Worm (Caenorhabditis elegans) whole organism, L1 larva: ENCODE results near the gene idpc-6.

Experiments used
- ama-1 ChIP-seq: fragments of 150-350 bp; optimal IDR thresholded peaks from 2 replicates; lab custom pipeline; 2014
- ceh-82 ChIP-seq, 3 experiments: fragments of 150-350 bp in 1 of 3; sonication (generic microtip) in 2 of 3; optimal IDR thresholded peaks; 2 replicates each; lab custom pipeline; 2014 to 2017; ENCODE audit warnings: missing biosample characterization in 3 of 3, missing genetic modification characterization in 3 of 3
- egl-13 ChIP-seq: sonication (generic microtip); optimal IDR thresholded peaks from 2 replicates; lab custom pipeline; 2016; ENCODE audit warnings: missing genotype, missing genetic modification reagents, missing genetic modification characterization, missing compliant biosample characterization
- egl-27 ChIP-seq, 2 experiments: fragments of 150-350 bp in 1 of 2; sonication (generic microtip); optimal IDR thresholded peaks; 3 replicates each; lab custom pipeline; 2017 to 2018; ENCODE audit warnings: missing biosample characterization in 2 of 2, missing genetic modification characterization in 2 of 2, missing genetic modification reagents in 2 of 2
- nhr-11 ChIP-seq: fragments of 150-350 bp; optimal IDR thresholded peaks from 2 replicates; lab custom pipeline; 2014; ENCODE audit warnings: missing biosample characterization, missing genetic modification characterization
- nhr-19 ChIP-seq: fragments of 200-800 bp; sonication (Bioruptor generic); conservative IDR thresholded peaks from 2 replicates; pipeline ENCODE4 v1.3.6; 2022; ENCODE audit warnings: missing genetic modification characterization, missing compliant biosample characterization
- nhr-237 ChIP-seq: fragments of 150-350 bp; optimal IDR thresholded peaks from 2 replicates; lab custom pipeline; 2014; ENCODE audit warnings: missing biosample characterization, missing genetic modification characterization
- pqm-1 ChIP-seq: sonication (generic microtip); optimal IDR thresholded peaks from 3 replicates; lab custom pipeline; 2017; ENCODE audit warnings: missing biosample characterization, missing genetic modification characterization
- skn-1 ChIP-seq: fragments of 150-350 bp; optimal IDR thresholded peaks from 2 replicates; lab custom pipeline; 2014; ENCODE audit warnings: missing biosample characterization, missing genetic modification characterization
- snpc-4 ChIP-seq: fragments of 150-350 bp; optimal IDR thresholded peaks from 2 replicates; lab custom pipeline; 2014; ENCODE audit warnings: missing biosample characterization, missing genetic modification characterization
- unc-62 ChIP-seq: fragments of 150-350 bp; optimal IDR thresholded peaks from 2 replicates; lab custom pipeline; 2014; ENCODE audit warnings: missing biosample characterization, missing genetic modification reagents, missing genetic modification characterization
- ztf-11 ChIP-seq, 2 experiments: sonication (generic microtip); optimal IDR thresholded peaks; 2 replicates each; lab custom pipeline; 2016 to 2017; ENCODE audit warnings: missing genetic modification characterization in 2 of 2, missing biosample characterization in 1 of 2, missing compliant biosample characterization in 1 of 2

DNA sequence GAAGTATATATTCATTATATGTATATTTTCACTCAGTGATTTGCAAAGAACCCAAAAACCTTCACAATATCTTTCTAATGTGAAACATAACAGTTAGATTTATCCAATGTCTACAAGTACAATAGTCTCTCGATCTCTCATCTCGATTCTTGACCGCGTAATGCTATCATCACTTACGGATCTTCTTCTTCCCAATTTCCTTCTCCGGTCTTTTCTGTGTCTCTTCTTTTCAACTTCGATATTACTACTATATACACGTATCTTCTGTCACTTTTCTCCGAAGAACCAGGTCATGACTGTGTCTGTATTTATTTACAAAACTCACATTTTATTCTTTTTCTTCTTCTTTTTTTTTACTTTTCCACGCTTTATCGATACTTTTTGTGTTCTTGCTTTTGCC lies 31.4 kb upstream of the idpc-6 start:
- TF ChIP-seq unc-62 (GFP tag; lab: Kevin White, UChicago) = no peak
- no peak for TF ChIP-seq nhr-19 (GFP tag; lab: Robert Waterston, UW)
- TF ChIP-seq egl-27 (tag; optimal IDR thresholded peaks at IDR 0.05; lab: Kevin White, UChicago) = no peak
- no peak for TF ChIP-seq egl-13 (tag; lab: Kevin White, UChicago)
- no peak for TF ChIP-seq skn-1 (tag; lab: Kevin White, UChicago)
- no peak for TF ChIP-seq pqm-1 (tag; lab: Kevin White, UChicago)
- no peak for TF ChIP-seq ama-1 (lab: Kevin White, UChicago)
- TF ChIP-seq ztf-11 (tag; optimal IDR thresholded peaks at IDR 0.05; lab: Kevin White, UChicago) = no peak
- no peak for TF ChIP-seq nhr-237 (tag; lab: Kevin White, UChicago)
- TF ChIP-seq snpc-4 (tag; lab: Kevin White, UChicago) = no peak
- no peak for TF ChIP-seq ceh-82 (tag; optimal IDR thresholded peaks at IDR 0.05; lab: Kevin White, UChicago)
- TF ChIP-seq nhr-11 (tag; lab: Kevin White, UChicago) = no peak
